Fruit fly (Drosophila melanogaster) whole organism, wandering third instar larva: ENCODE results near the gene Eip78C.
A peak's percentile ranks its signal among the peaks of the same experiment; 100 is the strongest.

Experiments
- Abd-B ChIP-seq: fragments of >200 bp; optimal IDR thresholded peaks from 2 replicates; lab custom pipeline; 2017; ENCODE audit warnings: missing biosample characterization, missing genetic modification characterization
- CG32264 ChIP-seq: fragments of 200-800 bp; sonication (Bioruptor generic); optimal IDR thresholded peaks from 2 replicates; lab custom pipeline; 2016; ENCODE audit warnings: missing biosample characterization, missing genetic modification characterization
- CG9705 ChIP-seq: fragments of 200-800 bp; sonication (Bioruptor generic); optimal IDR thresholded peaks from 2 replicates; lab custom pipeline; 2018; ENCODE audit warnings: missing biosample characterization, mild to moderate bottlenecking, missing genetic modification characterization
- Dif ChIP-seq: fragments of 200-275, 200-300 bp; sonication (Bioruptor generic); optimal IDR thresholded peaks from 2 replicates; lab custom pipeline; 2018; ENCODE audit warnings: missing biosample characterization, missing genetic modification characterization; ENCODE audit not compliant: partially characterized antibody
- GATAd ChIP-seq: sonication (Bioruptor generic); optimal IDR thresholded peaks from 2 replicates; lab custom pipeline; 2016; ENCODE audit warnings: missing biosample characterization, missing genetic modification characterization
- HLH106 ChIP-seq: fragments of 200-800 bp; optimal IDR thresholded peaks from 3 replicates; lab custom pipeline; 2019; ENCODE audit warnings: missing biosample characterization, mild to moderate bottlenecking, missing genetic modification characterization, moderate library complexity
- Hnf4 ChIP-seq: fragments of 200-800 bp; sonication (Bioruptor generic); optimal IDR thresholded peaks from 2 replicates; lab custom pipeline; 2016; ENCODE audit warnings: missing biosample characterization, mild to moderate bottlenecking, missing genetic modification characterization
- Hr78 ChIP-seq: fragments of >200 bp; optimal IDR thresholded peaks from 2 replicates; lab custom pipeline; 2017; ENCODE audit warnings: missing biosample characterization, missing genetic modification characterization
- Hr83 ChIP-seq: fragments of 200-300 bp; sonication (Bioruptor generic); optimal IDR thresholded peaks from 2 replicates; lab custom pipeline; 2016; ENCODE audit warnings: missing biosample characterization, mild to moderate bottlenecking, missing genetic modification characterization, moderate library complexity; ENCODE audit not compliant: poor library complexity, severe bottlenecking
- Mio ChIP-seq: sonication (Bioruptor generic); optimal IDR thresholded peaks from 2 replicates; lab custom pipeline; 2016; ENCODE audit warnings: missing biosample characterization, missing genetic modification characterization
- Myc ChIP-seq: fragments of >200 bp; optimal IDR thresholded peaks from 2 replicates; lab custom pipeline; 2017
- N ChIP-seq: fragments of >200 bp; optimal IDR thresholded peaks from 2 replicates; lab custom pipeline; 2018; ENCODE audit warnings: missing biosample characterization, missing external identifiers, missing genetic modification characterization
- OdsH ChIP-seq: fragments of 200-800 bp; sonication (Bioruptor generic); optimal IDR thresholded peaks from 2 replicates; lab custom pipeline; 2016; ENCODE audit warnings: missing biosample characterization, mild to moderate bottlenecking, missing genetic modification characterization
- Rel ChIP-seq, 2 experiments: fragments of 200-800 bp; sonication (Bioruptor generic) in 1 of 2; optimal IDR thresholded peaks; 2 replicates in 1 of 2; 3 replicates in 1 of 2; lab custom pipeline; 2016 to 2019; ENCODE audit warnings: mild to moderate bottlenecking in 2 of 2, missing biosample characterization in 2 of 2, missing genetic modification characterization in 2 of 2, moderate library complexity in 1 of 2
- Sp1 ChIP-seq: fragments of 200-800 bp; sonication (Bioruptor generic); optimal IDR thresholded peaks from 3 replicates; lab custom pipeline; 2019; ENCODE audit warnings: missing biosample characterization, mild to moderate bottlenecking, missing genetic modification characterization, moderate library complexity
- Vsx2 ChIP-seq: fragments of 200-300, 225-300 bp; sonication (Bioruptor generic); optimal IDR thresholded peaks from 2 replicates; lab custom pipeline; 2018; ENCODE audit warnings: missing biosample characterization, missing genetic modification characterization; ENCODE audit not compliant: partially characterized antibody
- brk ChIP-seq: fragments of 200-800 bp; sonication (Bioruptor generic); optimal IDR thresholded peaks from 2 replicates; lab custom pipeline; 2016; ENCODE audit warnings: missing biosample characterization, mild to moderate bottlenecking, missing genetic modification characterization
- dl ChIP-seq, 2 experiments: fragments of 175-275, 200-275 bp in 1 of 2; fragments of 200-275 bp in 1 of 2; sonication (Bioruptor generic); optimal IDR thresholded peaks; lab custom pipeline; 2018; ENCODE audit warnings: mild to moderate bottlenecking in 2 of 2, missing biosample characterization in 2 of 2, missing genetic modification characterization in 2 of 2, moderate library complexity in 2 of 2; ENCODE audit not compliant: partially characterized antibody in 2 of 2, insufficient read depth in 1 of 2
- dmrt93B ChIP-seq: fragments of 200-800 bp; sonication (Bioruptor generic); optimal IDR thresholded peaks from 2 replicates; lab custom pipeline; 2018; ENCODE audit warnings: missing biosample characterization, mild to moderate bottlenecking, missing genetic modification characterization
- dsf ChIP-seq: sonication (Bioruptor generic); optimal IDR thresholded peaks from 2 replicates; lab custom pipeline; 2016; ENCODE audit warnings: missing biosample characterization, missing genetic modification characterization, borderline replicate concordance
- ey ChIP-seq: fragments of 200-800 bp; sonication (Bioruptor generic); optimal IDR thresholded peaks from 2 replicates; lab custom pipeline; 2016; ENCODE audit warnings: missing biosample characterization, missing genetic modification characterization
- foxo ChIP-seq, 2 experiments: fragments of 200-800 bp; sonication (Bioruptor generic); optimal IDR thresholded peaks; 2 replicates in 1 of 2; 3 replicates in 1 of 2; lab custom pipeline; 2016 to 2017; ENCODE audit warnings: missing biosample characterization in 2 of 2, missing genetic modification characterization in 2 of 2
- fru ChIP-seq: fragments of 200-800 bp; sonication (Bioruptor generic); optimal IDR thresholded peaks from 3 replicates; lab custom pipeline; 2016; ENCODE audit warnings: missing biosample characterization, mild to moderate bottlenecking, missing genetic modification characterization
- h ChIP-seq: fragments of 200-800 bp; sonication (Bioruptor generic); optimal IDR thresholded peaks from 3 replicates; lab custom pipeline; 2016; ENCODE audit warnings: missing biosample characterization, mild to moderate bottlenecking, missing genetic modification characterization
- pan ChIP-seq: fragments of >200 bp; optimal IDR thresholded peaks from 2 replicates; lab custom pipeline; 2017
- psq ChIP-seq: fragments of 200-800 bp; sonication (Bioruptor generic); optimal IDR thresholded peaks from 3 replicates; lab custom pipeline; 2017; ENCODE audit warnings: missing biosample characterization, mild to moderate bottlenecking, missing genetic modification characterization, moderate library complexity
- rgr ChIP-seq: fragments of 200-800 bp; sonication (Bioruptor generic); optimal IDR thresholded peaks from 3 replicates; lab custom pipeline; 2016; ENCODE audit warnings: missing biosample characterization, mild to moderate bottlenecking, missing genetic modification characterization
- tai ChIP-seq: sonication (Bioruptor generic); optimal IDR thresholded peaks from 2 replicates; lab custom pipeline; 2016; ENCODE audit warnings: missing biosample characterization, missing genetic modification characterization
- woc ChIP-seq: sonication (Bioruptor generic); optimal IDR thresholded peaks from 2 replicates; lab custom pipeline; 2016; ENCODE audit warnings: missing biosample characterization, mild to moderate bottlenecking, missing genetic modification characterization

The Eip78C gene

dm6 chr3L:21257731-21258130 lies 31.3 kb downstream of the Eip78C start, which contains the start of gene CG43218:
CG43218 (plus strand) TSS chr3L:21258020.
- TF ChIP-seq fru, result no peak
- TF ChIP-seq rgr (GFP tag; lab: Kevin White, UChicago), result no peak

- TF ChIP-seq OdsH, result no peak
- no peak for TF ChIP-seq N (GFP tag; lab: Kevin White, UChicago)
- no peak for TF ChIP-seq Mio
- TF ChIP-seq tai (GFP tag; lab: Kevin White, UChicago), result no peak
- TF ChIP-seq dmrt93B (GFP tag; lab: Kevin White, UChicago), result no peak
Observed at dm6 chr3L:21259257-21259656, 32.8 kb downstream of the Eip78C start.

dm6 chr3L:21261403-21262164 lies 35.2 kb downstream of the Eip78C start:
- no peak for TF ChIP-seq Rel (GFP tag; optimal IDR thresholded peaks at IDR 0.05; lab: Kevin White, UChicago)
- peak; percentile 8 for TF ChIP-seq Rel (tag; optimal IDR thresholded peaks at IDR 0.05; lab: Kevin White, UChicago)
- no peak for TF ChIP-seq HLH106 (tag; lab: Kevin White, UChicago)
- TF ChIP-seq Vsx2, result no peak
- TF ChIP-seq Dif (GFP tag; lab: Kevin White, UChicago), result no peak
- no peak for TF ChIP-seq Myc (lab: Kevin White, UChicago)
- TF ChIP-seq Hnf4 (GFP tag; lab: Kevin White, UChicago), result no peak
- TF ChIP-seq brk (GFP tag; lab: Kevin White, UChicago), result no peak
- TF ChIP-seq, all 38 proteins: peak for 1

DNA sequence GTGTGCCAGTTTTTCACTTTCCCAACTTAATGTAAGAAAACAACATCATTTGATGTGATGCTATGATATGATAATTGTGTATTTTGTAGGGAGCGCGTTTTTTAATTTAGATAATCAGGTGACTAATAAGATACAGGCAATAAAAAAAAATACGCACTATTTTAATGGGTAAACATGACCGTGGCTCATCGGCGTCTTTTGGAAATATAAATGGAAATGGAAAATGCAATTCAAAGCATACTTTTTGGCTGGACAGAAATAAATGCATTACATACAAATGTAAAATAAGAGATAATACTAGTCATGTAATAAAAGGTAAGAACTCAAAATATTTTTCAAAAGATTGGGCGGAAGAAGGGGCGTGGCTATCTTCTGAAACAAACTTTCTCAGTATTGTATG lies 36.0 kb downstream of the Eip78C start:
- TF ChIP-seq ey (GFP tag; lab: Kevin White, UChicago) (no peak), Myc (lab: Kevin White, UChicago) (peak; percentile 56), Abd-B (GFP tag; lab: Kevin White, UChicago) (no peak)

DNA sequence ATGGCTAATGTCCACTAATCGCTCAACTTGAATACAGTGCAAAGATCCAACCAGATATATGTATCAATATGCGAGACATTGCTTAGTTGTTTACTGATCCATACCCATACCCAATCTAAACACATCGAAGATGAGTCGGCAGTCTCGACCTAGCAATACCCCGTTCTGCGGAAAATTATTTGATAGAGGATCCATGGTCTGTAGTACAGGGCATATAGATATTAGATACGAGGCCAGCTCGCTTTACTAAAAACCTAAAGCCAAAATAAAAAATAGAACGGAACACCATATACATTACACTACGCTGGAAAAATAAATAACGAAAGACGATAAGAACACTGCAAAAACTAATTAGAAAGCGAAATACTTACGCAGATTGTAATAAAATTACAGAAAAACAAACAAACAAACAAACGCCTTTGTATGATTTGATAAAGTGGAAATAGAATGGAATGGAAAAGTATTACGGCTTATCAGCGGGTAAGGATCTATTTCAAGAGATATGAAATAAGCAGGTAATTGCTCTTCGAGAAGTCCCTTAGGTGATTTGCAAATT lies 39.8 kb downstream of the Eip78C start:
- TF ChIP-seq dsf (GFP tag; lab: Kevin White, UChicago), result no peak
- TF ChIP-seq Mio, result no peak
- no peak for TF ChIP-seq foxo (GFP tag; optimal IDR thresholded peaks at IDR 0.05; lab: Kevin White, UChicago)
- no peak for TF ChIP-seq dmrt93B (GFP tag; lab: Kevin White, UChicago)
- TF ChIP-seq Vsx2, result no peak
- no peak for TF ChIP-seq Hr78 (GFP tag; lab: Kevin White, UChicago)
- no peak for TF ChIP-seq brk (GFP tag; lab: Kevin White, UChicago)
- TF ChIP-seq psq (GFP tag; lab: Kevin White, UChicago), result no peak
- no peak for TF ChIP-seq Myc (lab: Kevin White, UChicago)
- no peak for TF ChIP-seq dl (GFP tag; optimal IDR thresholded peaks at IDR 0.05; lab: Kevin White, UChicago; ENCODE audit: insufficient read depth in 1 of 2, partially characterized antibody in 2 of 2)
- TF ChIP-seq woc (GFP tag; lab: Kevin White, UChicago), result no peak
- TF ChIP-seq N (GFP tag; lab: Kevin White, UChicago), result no peak
- TF ChIP-seq CG32264 (GFP tag; lab: Kevin White, UChicago), result no peak
- no peak for TF ChIP-seq pan
- no peak for TF ChIP-seq Sp1 (GFP tag; lab: Kevin White, UChicago)
- TF ChIP-seq h (GFP tag; lab: Kevin White, UChicago), result no peak
- no peak for TF ChIP-seq tai (GFP tag; lab: Kevin White, UChicago)
- no peak for TF ChIP-seq CG9705
- no peak for TF ChIP-seq ey (GFP tag; lab: Kevin White, UChicago)
- TF ChIP-seq, all 38 proteins: peak for 0

- TF ChIP-seq dl (GFP tag; optimal IDR thresholded peaks at IDR 0.05; lab: Kevin White, UChicago; ENCODE audit: insufficient read depth in 1 of 2, partially characterized antibody in 2 of 2) (no peak), Mio (no peak), GATAd (GFP tag; lab: Kevin White, UChicago) (no peak), brk (GFP tag; lab: Kevin White, UChicago) (no peak), woc (GFP tag; lab: Kevin White, UChicago) (no peak), Hr83 (GFP tag; lab: Kevin White, UChicago) (no peak), psq (GFP tag; lab: Kevin White, UChicago) (no peak), N (GFP tag; lab: Kevin White, UChicago) (no peak)
Observed at dm6 chr3L:21267862-21268385, 41.5 kb downstream of the Eip78C start, which contains the start of gene CG9391. CG9391 (minus strand) TSS chr3L:21268335.
